Fruit fly (Drosophila melanogaster): ENCODE results near the gene rdx.

dm6 chr3R:14026953-14027721 lies 4.7 kb downstream of the rdx start:
- TF ChIP-seq TFAM (GFP tag; optimal IDR thresholded peaks at IDR 0.05) (no peak), Ets65A (GFP tag) (no peak), luna (GFP tag; optimal IDR thresholded peaks at IDR 0.05) (no peak)

Data from whole organism, embryonic.